Worm (Caenorhabditis elegans) whole organism, L1 larva: Measurements from ENCODE around the gene C33B4.4.

Experiments
- dpl-1 ChIP-seq, 3 experiments: fragments of 150-350 bp in 2 of 3; sonication (generic microtip) in 1 of 3; optimal IDR thresholded peaks; 2 replicates each; lab custom pipeline; 2014 to 2017; ENCODE audit warnings: missing biosample characterization in 3 of 3, missing genetic modification characterization in 3 of 3, missing genetic modification reagents in 3 of 3
- grh-1 ChIP-seq: fragments of 200-800 bp; sonication (Bioruptor generic); IDR thresholded peaks from 2 replicates; pipeline ENCODE4 v1.3.6; 2022; ENCODE audit warnings: missing genetic modification reagents, missing genetic modification characterization, missing compliant biosample characterization
- nhr-90 ChIP-seq: sonication (generic microtip); optimal IDR thresholded peaks from 2 replicates; lab custom pipeline; 2016; ENCODE audit warnings: mild to moderate bottlenecking, missing genetic modification characterization, missing compliant biosample characterization; ENCODE audit not compliant: poor library complexity

DNA sequence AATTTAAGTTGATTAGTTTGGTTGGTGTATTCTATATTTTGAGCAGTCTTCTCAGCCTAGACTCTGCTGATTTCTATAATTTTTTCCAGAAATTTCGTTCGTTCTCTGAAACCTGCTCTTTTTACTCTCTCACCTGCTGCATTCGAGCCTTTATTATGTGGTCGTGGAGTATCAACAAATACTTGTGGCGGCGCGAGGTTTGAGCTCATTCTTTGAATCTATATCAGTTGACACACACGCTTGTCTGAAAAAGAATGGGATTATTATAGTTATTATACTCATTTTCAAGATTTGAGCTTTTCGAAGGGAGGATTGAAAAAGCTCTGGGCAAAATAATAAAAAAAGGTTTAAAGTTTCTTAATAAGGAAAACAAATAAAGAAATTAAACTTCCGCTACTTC lies 7.2 kb downstream of the C33B4.4 start:
- TF ChIP-seq dpl-1 (GFP tag; optimal IDR thresholded peaks at IDR 0.05; lab: Kevin White, UChicago): no peak
- no peak for TF ChIP-seq grh-1
- TF ChIP-seq nhr-90 (tag; lab: Kevin White, UChicago): no peak
